Worm (Caenorhabditis elegans) whole organism, midembryonic: Measurements from ENCODE around the gene acr-25.

Experiments
- T22C8.4 ChIP-seq: fragments of 200-800 bp; sonication (Bioruptor generic); IDR thresholded peaks from 2 replicates; pipeline ENCODE4 v1.3.6; 2022; ENCODE audit warnings: missing genetic modification characterization, missing compliant biosample characterization
- cog-1 ChIP-seq: sonication (generic microtip); optimal IDR thresholded peaks from 2 replicates; lab custom pipeline; 2016; ENCODE audit warnings: missing genetic modification characterization, missing compliant biosample characterization
- flt-1 ChIP-seq: fragments of 200-800 bp; sonication (Bioruptor generic); IDR thresholded peaks from 2 replicates; pipeline ENCODE4 v1.3.6; 2022; ENCODE audit warnings: missing genetic modification characterization, missing compliant biosample characterization
- klf-2 ChIP-seq: fragments of 200-800 bp; sonication (Bioruptor generic); conservative IDR thresholded peaks from 2 replicates; pipeline ENCODE4 v1.3.6; 2022; ENCODE audit warnings: missing genetic modification reagents, missing genetic modification characterization, missing compliant biosample characterization
- med-1 ChIP-seq: sonication (generic microtip); optimal IDR thresholded peaks from 2 replicates; lab custom pipeline; 2017; ENCODE audit warnings: missing genetic modification characterization, mild to moderate bottlenecking, missing compliant biosample characterization, antibody characterized with exemption, missing genetic modification reagents; ENCODE audit not compliant: insufficient read depth
- ref-1 ChIP-seq: fragments of 200-800 bp; sonication (Bioruptor generic); conservative IDR thresholded peaks from 2 replicates; pipeline ENCODE4 v1.3.6; 2022; ENCODE audit warnings: missing genetic modification reagents, missing genetic modification characterization, missing compliant biosample characterization
- tab-1 ChIP-seq: fragments of 200-800 bp; sonication (Bioruptor generic); IDR thresholded peaks from 2 replicates; pipeline ENCODE4 v1.3.6; 2022; ENCODE audit warnings: missing genetic modification characterization, missing compliant biosample characterization
- ztf-23 ChIP-seq: fragments of 200-800 bp; sonication (Bioruptor generic); IDR thresholded peaks from 2 replicates; pipeline ENCODE4 v1.3.6; 2022; ENCODE audit warnings: missing genetic modification reagents, missing genetic modification characterization, missing compliant biosample characterization
- ztf-29 ChIP-seq: fragments of 200-800 bp; sonication (Bioruptor generic); IDR thresholded peaks from 2 replicates; pipeline ENCODE4 v1.3.6; 2022; ENCODE audit warnings: missing genetic modification reagents, missing genetic modification characterization, missing compliant biosample characterization

Gene acr-25

DNA sequence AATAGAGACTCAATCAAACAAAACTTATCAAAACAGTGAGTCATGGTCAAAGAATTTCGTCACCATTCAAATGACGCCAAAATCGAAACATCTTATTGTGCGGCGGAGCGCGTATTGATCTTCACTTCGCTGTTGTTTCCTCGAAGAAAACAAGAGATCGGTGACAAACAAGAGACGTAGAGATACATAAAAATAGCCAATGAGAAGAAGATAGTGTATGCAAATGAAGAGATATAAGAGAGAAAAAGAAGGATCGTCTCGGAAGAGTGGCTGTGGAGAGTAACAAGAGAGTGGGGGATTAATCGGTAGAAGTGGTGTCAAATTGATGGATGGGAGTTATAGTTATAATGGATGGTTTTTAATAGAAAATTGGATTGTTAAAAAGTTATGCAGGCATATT lies 10.6 kb downstream of the acr-25 start:
- TF ChIP-seq cog-1 (tag; lab: Kevin White, UChicago) (peak; percentile 66), ref-1 (GFP tag; lab: Robert Waterston, UW) (no peak), flt-1 (GFP tag; lab: Robert Waterston, UW) (0 out of 2 replicates have a peak, but pooled peaks have one; percentile 22), tab-1 (no peak)

DNA sequence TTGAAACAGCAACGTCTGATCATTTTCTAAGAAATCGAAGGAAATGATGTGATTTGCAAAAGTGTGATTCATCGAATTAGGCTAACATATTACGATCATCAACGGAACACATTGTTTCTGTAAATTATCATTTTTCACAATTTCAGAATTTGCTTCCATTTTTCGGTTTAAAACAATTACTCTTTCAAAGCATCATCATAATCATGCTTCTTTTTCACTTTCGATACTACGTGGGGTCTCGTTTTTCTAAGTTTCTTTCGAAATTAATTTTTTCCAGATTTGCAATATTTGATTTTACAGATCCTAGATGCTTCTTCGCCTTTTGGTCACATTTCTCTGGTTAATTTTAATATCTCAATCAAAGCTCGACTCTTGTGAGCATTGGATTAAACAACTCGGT lies 16.1 kb downstream of the acr-25 start, which contains the start of gene tyr-6:
Gene tyr-6 (plus strand): TSS at position 301 of the 400 bp plus-strand sequence.
- no peak for TF ChIP-seq ztf-23 (GFP tag; lab: Robert Waterston, UW)
- TF ChIP-seq cog-1 (tag; lab: Kevin White, UChicago) = no peak
- no peak for TF ChIP-seq flt-1 (GFP tag; lab: Robert Waterston, UW)
- no peak for TF ChIP-seq klf-2 (GFP tag; lab: Robert Waterston, UW)

DNA sequence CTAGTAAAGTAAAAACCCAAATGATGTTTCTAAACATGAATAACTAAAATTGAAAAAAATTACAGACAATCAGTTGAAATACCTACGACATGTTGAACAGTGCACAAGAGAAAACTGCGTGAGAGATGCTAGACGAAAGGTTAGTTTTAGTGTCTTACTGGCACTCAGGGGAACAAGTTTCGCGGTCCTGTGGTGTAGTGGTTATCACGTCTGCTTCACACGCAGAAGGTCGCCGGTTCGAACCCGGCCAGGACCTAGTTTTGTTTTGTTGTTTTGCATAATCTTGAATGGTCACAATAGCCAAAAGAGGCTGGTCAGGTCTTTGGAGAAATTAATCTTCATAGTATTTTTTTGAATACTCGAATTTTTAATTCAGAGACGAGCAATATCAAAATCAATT lies 16.9 kb downstream of the acr-25 start:
- TF ChIP-seq cog-1 (tag; lab: Kevin White, UChicago) (no peak), flt-1 (GFP tag; lab: Robert Waterston, UW) (no peak; the same call in 1 of the 2 replicates), T22C8.4 (GFP tag; lab: Robert Waterston, UW) (0 out of 2 replicates have a peak, but pooled peaks have one; percentile 23), ztf-29 (no peak), tab-1 (peak; percentile 74; the same call in 1 of the 2 replicates), ztf-23 (GFP tag; lab: Robert Waterston, UW) (0 out of 2 replicates have a peak, but pooled peaks have one; percentile 51), ref-1 (GFP tag; lab: Robert Waterston, UW) (0 out of 2 replicates have a peak, but pooled peaks have one; percentile 43), klf-2 (GFP tag; lab: Robert Waterston, UW) (no peak), med-1 (GFP tag; lab: Kevin White, UChicago) (no peak)

DNA sequence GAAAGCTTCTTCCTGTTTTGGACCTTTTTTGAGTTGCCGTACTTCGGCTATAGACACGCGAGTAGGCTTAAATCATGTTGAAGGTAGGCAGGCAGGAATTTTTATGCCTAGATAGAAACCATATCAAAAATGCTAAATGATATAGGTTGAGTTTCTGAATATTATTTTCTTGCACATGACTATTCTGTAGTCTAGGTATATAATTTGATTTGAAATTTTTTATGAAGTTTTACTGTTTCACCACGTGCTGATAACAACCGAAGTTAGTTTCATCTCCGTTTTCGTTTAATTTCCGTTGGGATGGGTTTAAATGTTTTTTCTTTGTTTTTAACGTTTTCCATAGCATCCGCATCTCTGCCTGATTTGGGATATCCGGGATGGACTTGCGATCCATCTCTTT lies 22.9 kb downstream of the acr-25 start, which contains the start of gene Y73B6BL.37:
Gene Y73B6BL.37 (plus strand): TSS at position 301 of the 400 bp plus-strand sequence.
- TF ChIP-seq tab-1 (no peak), ref-1 (GFP tag; lab: Robert Waterston, UW) (no peak), med-1 (GFP tag; lab: Kevin White, UChicago) (no peak), ztf-29 (no peak), ztf-23 (GFP tag; lab: Robert Waterston, UW) (no peak), T22C8.4 (GFP tag; lab: Robert Waterston, UW) (no peak)

DNA sequence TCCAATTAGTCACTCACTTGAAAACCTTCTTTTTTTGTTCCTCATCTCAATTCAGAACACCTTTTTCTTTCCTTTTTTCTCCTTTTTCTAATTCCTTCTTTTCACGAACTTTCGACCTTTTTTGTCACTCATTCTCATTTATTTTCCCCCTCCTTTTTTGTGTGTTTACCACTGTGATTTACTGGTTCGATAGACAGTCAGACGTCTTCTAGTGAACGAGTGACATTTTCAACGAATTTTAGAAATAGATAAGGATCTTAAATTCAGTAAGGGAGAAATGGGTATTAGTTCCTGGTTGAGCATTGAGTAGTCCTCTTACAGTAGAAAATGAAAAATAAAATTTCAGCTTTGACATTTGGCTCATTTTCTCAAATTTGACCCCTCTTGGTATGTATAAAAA lies 27.8 kb downstream of the acr-25 start:
- no peak for TF ChIP-seq T22C8.4 (GFP tag; lab: Robert Waterston, UW)
- TF ChIP-seq klf-2 (GFP tag; lab: Robert Waterston, UW) = no peak
- TF ChIP-seq ztf-29 = no peak
- TF ChIP-seq ref-1 (GFP tag; lab: Robert Waterston, UW) = no peak
- TF ChIP-seq tab-1 = no peak
- TF ChIP-seq med-1 (GFP tag; lab: Kevin White, UChicago) = no peak
- no peak for TF ChIP-seq ztf-23 (GFP tag; lab: Robert Waterston, UW)
- no peak for TF ChIP-seq flt-1 (GFP tag; lab: Robert Waterston, UW)

DNA sequence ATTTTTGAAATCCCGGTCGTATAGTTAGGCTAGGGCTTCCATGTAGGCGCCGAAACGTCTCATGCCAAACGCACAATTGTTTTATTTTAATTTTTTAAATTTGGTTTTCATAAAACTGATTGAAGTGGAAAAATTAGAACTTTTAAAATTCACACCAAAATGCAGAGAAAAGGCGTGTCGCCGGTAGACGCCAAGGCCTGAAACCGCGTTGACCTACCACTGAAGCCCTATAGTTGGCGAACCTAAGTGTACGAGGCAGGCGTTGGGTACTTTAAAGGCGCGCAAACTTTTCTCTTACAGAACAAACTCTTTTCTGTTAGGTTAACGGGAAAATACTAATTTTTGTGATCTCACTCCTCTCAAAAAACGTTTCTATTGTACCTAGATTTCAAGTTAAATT lies 29.2 kb downstream of the acr-25 start, which contains the start of gene Y73B6BL.44:
Gene Y73B6BL.44 (plus strand): TSS at position 301 of the 400 bp plus-strand sequence.
- no peak for TF ChIP-seq cog-1 (tag; lab: Kevin White, UChicago)

- TF ChIP-seq ref-1 (GFP tag; lab: Robert Waterston, UW) (no peak), T22C8.4 (GFP tag; lab: Robert Waterston, UW) (no peak), ztf-29 (no peak), flt-1 (GFP tag; lab: Robert Waterston, UW) (no peak)
Observed at ce11 chrIV:6496103-6496502, 32.0 kb downstream of the acr-25 start.

DNA sequence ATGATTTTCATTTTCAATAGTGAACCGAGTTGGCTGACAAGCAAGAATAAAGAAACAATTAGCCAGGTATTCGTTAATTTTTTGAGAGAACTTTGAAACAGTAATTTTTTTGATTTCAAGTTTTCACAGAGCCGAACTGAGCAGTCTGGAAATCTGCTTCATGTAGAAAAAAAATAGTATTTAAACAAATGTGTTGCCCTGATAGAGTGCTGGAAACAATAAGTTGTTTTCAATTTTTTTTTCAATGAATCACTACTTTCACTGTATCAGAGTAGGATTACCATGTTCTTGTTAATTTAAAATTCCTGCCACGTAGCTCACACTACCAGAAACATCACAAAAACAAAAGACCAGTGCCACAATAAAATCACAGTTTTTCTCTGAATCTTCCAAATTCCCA lies 36.3 kb downstream of the acr-25 start:
- TF ChIP-seq ref-1 (GFP tag; lab: Robert Waterston, UW) (no peak), tab-1 (no peak), flt-1 (GFP tag; lab: Robert Waterston, UW) (no peak), ztf-29 (no peak), med-1 (GFP tag; lab: Kevin White, UChicago) (no peak)

DNA sequence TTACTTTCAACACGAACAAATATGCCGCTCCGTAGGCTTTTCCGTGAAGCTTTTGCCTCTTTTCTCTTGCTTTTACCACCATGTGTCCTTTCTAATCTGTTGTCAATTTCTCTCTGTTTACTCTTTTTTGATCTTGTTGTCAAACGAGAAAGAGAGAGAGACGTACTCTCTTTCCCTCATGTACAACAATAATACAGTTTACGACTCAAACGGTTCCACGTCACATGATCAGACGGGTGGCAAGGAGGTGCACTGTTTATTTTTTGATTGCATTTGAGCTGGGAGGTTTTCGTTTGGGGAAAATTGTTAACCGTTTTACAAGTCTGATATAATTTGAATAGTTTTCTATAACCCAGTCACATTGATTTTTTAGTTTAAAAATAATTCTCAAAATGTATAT lies 36.7 kb downstream of the acr-25 start:
- TF ChIP-seq ztf-29 (no peak), med-1 (GFP tag; lab: Kevin White, UChicago) (no peak), ref-1 (GFP tag; lab: Robert Waterston, UW) (no peak), T22C8.4 (GFP tag; lab: Robert Waterston, UW) (no peak), tab-1 (no peak), cog-1 (tag; lab: Kevin White, UChicago) (peak; percentile 9), klf-2 (GFP tag; lab: Robert Waterston, UW) (no peak)

DNA sequence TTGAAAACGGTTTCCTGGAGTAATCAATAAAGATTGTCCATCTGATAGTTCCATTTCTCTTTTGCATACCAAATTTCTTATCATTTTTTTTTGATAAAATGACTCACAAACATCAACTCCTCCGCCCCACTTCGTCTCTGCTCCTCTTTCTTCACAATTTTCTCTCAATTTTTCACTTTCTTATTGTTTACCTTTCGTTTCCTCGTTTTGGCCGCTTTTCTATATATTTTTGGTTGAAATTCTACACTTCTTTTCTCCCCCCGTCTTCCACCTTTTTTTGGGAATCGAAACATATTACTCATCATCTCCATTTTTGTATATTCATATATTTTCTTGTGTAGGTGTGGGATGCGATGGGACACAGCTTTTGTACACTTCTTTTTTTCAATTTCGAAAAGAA lies 38.6 kb downstream of the acr-25 start:
- no peak for TF ChIP-seq ztf-23 (GFP tag; lab: Robert Waterston, UW)
- TF ChIP-seq cog-1 (tag; lab: Kevin White, UChicago) = no peak
- no peak for TF ChIP-seq flt-1 (GFP tag; lab: Robert Waterston, UW)
- no peak for TF ChIP-seq klf-2 (GFP tag; lab: Robert Waterston, UW)
- no peak for TF ChIP-seq ref-1 (GFP tag; lab: Robert Waterston, UW)
- TF ChIP-seq ztf-29 = no peak
- no peak for TF ChIP-seq tab-1
- TF ChIP-seq med-1 (GFP tag; lab: Kevin White, UChicago) = no peak
- no peak for TF ChIP-seq T22C8.4 (GFP tag; lab: Robert Waterston, UW)

- TF ChIP-seq tab-1 (no peak), ztf-23 (GFP tag; lab: Robert Waterston, UW) (no peak), med-1 (GFP tag; lab: Kevin White, UChicago) (no peak), ztf-29 (no peak), cog-1 (tag; lab: Kevin White, UChicago) (no peak), flt-1 (GFP tag; lab: Robert Waterston, UW) (no peak), T22C8.4 (GFP tag; lab: Robert Waterston, UW) (no peak), ref-1 (GFP tag; lab: Robert Waterston, UW) (no peak), klf-2 (GFP tag; lab: Robert Waterston, UW) (no peak)
Observed at ce11 chrIV:6506424-6506823, 42.3 kb downstream of the acr-25 start, which contains the start of gene pqn-89. pqn-89 (plus strand) TSS chrIV:6506724.
